Worm (Caenorhabditis elegans): Measurements from ENCODE around the gene spon-1.

ce11 chrII:7161512-7161911 is 45.2 kb downstream of the spon-1 start, which contains the start of gene C27H5.12:
- TF ChIP-seq dao-5 (tag; optimal IDR thresholded peaks at IDR 0.05) (no peak), him-1 (tag; optimal IDR thresholded peaks at IDR 0.05) (no peak), W03F9.2 (tag; optimal IDR thresholded peaks at IDR 0.05) (no peak)
